Worm (Caenorhabditis elegans) whole organism, L4/young adult: ENCODE data around the gene F54D8.6.

ENCODE experiments used
- W03F9.2 ChIP-seq: fragments of 150-350 bp; optimal IDR thresholded peaks from 2 replicates; lab custom pipeline; 2014; ENCODE audit warnings: missing biosample characterization, missing genetic modification characterization
- dao-5 ChIP-seq: sonication (generic microtip); optimal IDR thresholded peaks from 2 replicates; lab custom pipeline; 2016; ENCODE audit warnings: missing genotype, missing genetic modification characterization, moderate library complexity, missing compliant biosample characterization
- him-1 ChIP-seq: sonication (generic microtip); optimal IDR thresholded peaks from 2 replicates; lab custom pipeline; 2016; ENCODE audit warnings: missing genotype, missing genetic modification reagents, missing genetic modification characterization, missing compliant biosample characterization

F54D8.6 gene

ce11 chrIII:5112998-5113397 lies 10.2 kb downstream of the F54D8.6 start:
- TF ChIP-seq dao-5 (tag; lab: Kevin White, UChicago), result no peak
- TF ChIP-seq him-1 (tag; lab: Kevin White, UChicago), result no peak
- TF ChIP-seq W03F9.2 (tag; lab: Kevin White, UChicago), result no peak

- TF ChIP-seq dao-5 (tag; lab: Kevin White, UChicago) (no peak), W03F9.2 (tag; lab: Kevin White, UChicago) (no peak), him-1 (tag; lab: Kevin White, UChicago) (no peak)
Measured at ce11 chrIII:5119063-5119462, 16.3 kb downstream of the F54D8.6 start.

ce11 chrIII:5120593-5120992 lies 17.8 kb downstream of the F54D8.6 start:
- TF ChIP-seq him-1 (tag; lab: Kevin White, UChicago) (no peak), W03F9.2 (tag; lab: Kevin White, UChicago) (no peak), dao-5 (tag; lab: Kevin White, UChicago) (no peak)

- TF ChIP-seq dao-5 (tag; lab: Kevin White, UChicago), result no peak
- TF ChIP-seq him-1 (tag; lab: Kevin White, UChicago), result no peak
- no peak for TF ChIP-seq W03F9.2 (tag; lab: Kevin White, UChicago)
Measured at ce11 chrIII:5124385-5124784, 21.6 kb downstream of the F54D8.6 start.

ce11 chrIII:5125759-5126158 lies 23.0 kb downstream of the F54D8.6 start:
- TF ChIP-seq W03F9.2 (tag; lab: Kevin White, UChicago) (no peak), him-1 (tag; lab: Kevin White, UChicago) (no peak), dao-5 (tag; lab: Kevin White, UChicago) (no peak)

- TF ChIP-seq dao-5 (tag; lab: Kevin White, UChicago) (no peak), him-1 (tag; lab: Kevin White, UChicago) (no peak), W03F9.2 (tag; lab: Kevin White, UChicago) (no peak)
Measured at ce11 chrIII:5126988-5127387, 24.2 kb downstream of the F54D8.6 start.

ce11 chrIII:5129261-5129660 lies 26.5 kb downstream of the F54D8.6 start:
- no peak for TF ChIP-seq W03F9.2 (tag; lab: Kevin White, UChicago)
- TF ChIP-seq him-1 (tag; lab: Kevin White, UChicago), result no peak
- no peak for TF ChIP-seq dao-5 (tag; lab: Kevin White, UChicago)

- TF ChIP-seq W03F9.2 (tag; lab: Kevin White, UChicago), result no peak
- no peak for TF ChIP-seq him-1 (tag; lab: Kevin White, UChicago)
- no peak for TF ChIP-seq dao-5 (tag; lab: Kevin White, UChicago)
Measured at ce11 chrIII:5130654-5131053, 27.9 kb downstream of the F54D8.6 start.

- TF ChIP-seq him-1 (tag; lab: Kevin White, UChicago), result no peak
- TF ChIP-seq W03F9.2 (tag; lab: Kevin White, UChicago), result no peak
- no peak for TF ChIP-seq dao-5 (tag; lab: Kevin White, UChicago)
Measured at ce11 chrIII:5134506-5134905, 31.7 kb downstream of the F54D8.6 start.

- TF ChIP-seq dao-5 (tag; lab: Kevin White, UChicago) (no peak), W03F9.2 (tag; lab: Kevin White, UChicago) (no peak), him-1 (tag; lab: Kevin White, UChicago) (no peak)
Measured at ce11 chrIII:5136033-5136597, 33.3 kb downstream of the F54D8.6 start, which contains the start of gene tbx-2. Gene tbx-2, minus strand, starts transcription at chrIII:5136296.

- TF ChIP-seq dao-5 (tag; lab: Kevin White, UChicago) (no peak), W03F9.2 (tag; lab: Kevin White, UChicago) (no peak), him-1 (tag; lab: Kevin White, UChicago) (no peak)
Measured at ce11 chrIII:5137099-5137498, 34.3 kb downstream of the F54D8.6 start.

ce11 chrIII:5137685-5138084 lies 34.9 kb downstream of the F54D8.6 start:
- TF ChIP-seq dao-5 (tag; lab: Kevin White, UChicago) (no peak), him-1 (tag; lab: Kevin White, UChicago) (no peak), W03F9.2 (tag; lab: Kevin White, UChicago) (no peak)

- TF ChIP-seq W03F9.2 (tag; lab: Kevin White, UChicago) (no peak), dao-5 (tag; lab: Kevin White, UChicago) (no peak), him-1 (tag; lab: Kevin White, UChicago) (no peak)
Measured at ce11 chrIII:5138940-5139533, 36.3 kb downstream of the F54D8.6 start.

- no peak for TF ChIP-seq him-1 (tag; lab: Kevin White, UChicago)
- no peak for TF ChIP-seq dao-5 (tag; lab: Kevin White, UChicago)
- no peak for TF ChIP-seq W03F9.2 (tag; lab: Kevin White, UChicago)
Measured at ce11 chrIII:5139768-5140167, 37.0 kb downstream of the F54D8.6 start.
